Worm (Caenorhabditis elegans) whole organism, L4 larva: ENCODE measurements around the gene ergi-3.

ENCODE experiments used
- D1046.2 ChIP-seq: fragments of 200-800 bp; sonication (Bioruptor generic); IDR thresholded peaks from 2 replicates; pipeline ENCODE4 v1.3.6; 2022; ENCODE audit warnings: missing genetic modification characterization, missing compliant biosample characterization
- F26F4.8 ChIP-seq: fragments of 200-800 bp; sonication (Bioruptor generic); conservative IDR thresholded peaks from 2 replicates; pipeline ENCODE4 v1.3.6; 2022; ENCODE audit warnings: missing genetic modification characterization, missing compliant biosample characterization
- R02D3.7 ChIP-seq: fragments of 150-350 bp; sonication (generic microtip); optimal IDR thresholded peaks from 3 replicates; lab custom pipeline; 2014; ENCODE audit warnings: missing biosample characterization, missing genetic modification characterization
- T20F7.1 ChIP-seq: fragments of 200-800 bp; sonication (Bioruptor generic); optimal IDR thresholded peaks from 2 replicates; lab custom pipeline; 2018; ENCODE audit warnings: mild to moderate bottlenecking, missing genetic modification characterization, missing compliant biosample characterization
- ZK337.2 ChIP-seq: fragments of 200-800 bp; sonication (Bioruptor generic); IDR thresholded peaks from 2 replicates; pipeline ENCODE4 v1.3.6; 2022; ENCODE audit warnings: missing genetic modification reagents, missing genetic modification characterization, missing compliant biosample characterization
- aha-1 ChIP-seq: fragments of 150-350 bp; peaks from one replicate; lab custom pipeline; 2014; ENCODE audit warnings: missing biosample characterization, missing genetic modification characterization
- aly-2 ChIP-seq: sonication (generic microtip); optimal IDR thresholded peaks from 2 replicates; lab custom pipeline; 2018; ENCODE audit warnings: missing biosample characterization, missing genetic modification characterization
- ama-1 ChIP-seq: fragments of 150-350 bp; optimal IDR thresholded peaks from 2 replicates; lab custom pipeline; 2014; ENCODE audit warnings: inconsistent platforms, mixed read lengths
- arid-1 ChIP-seq: fragments of 200-800 bp; sonication (Bioruptor generic); conservative IDR thresholded peaks from 2 replicates; pipeline ENCODE4 v1.3.6; 2022; ENCODE audit warnings: missing genetic modification reagents, missing genetic modification characterization, missing compliant biosample characterization
- ceh-20 ChIP-seq: fragments of 200-800 bp; sonication (Bioruptor generic); IDR thresholded peaks from 2 replicates; pipeline ENCODE4 v1.3.6; 2022; ENCODE audit warnings: missing genetic modification reagents, missing genetic modification characterization, missing compliant biosample characterization
- ceh-62 ChIP-seq: sonication (generic microtip); optimal IDR thresholded peaks from 2 replicates; lab custom pipeline; 2017; ENCODE audit warnings: missing biosample characterization, missing genetic modification characterization
- ces-1 ChIP-seq: fragments of 150-350 bp; sonication (generic microtip); optimal IDR thresholded peaks from 4 replicates; lab custom pipeline; 2014; ENCODE audit warnings: missing biosample characterization, missing genetic modification reagents, missing genetic modification characterization
- ctbp-1 ChIP-seq: fragments of 200-800 bp; sonication (Bioruptor generic); IDR thresholded peaks from 2 replicates; pipeline ENCODE4 v1.3.6; 2022; ENCODE audit warnings: missing genetic modification reagents, missing genetic modification characterization, missing compliant biosample characterization
- daf-12 ChIP-seq: fragments of 150-350 bp; optimal IDR thresholded peaks from 2 replicates; lab custom pipeline; 2014; ENCODE audit warnings: missing biosample characterization, missing genetic modification reagents, missing genetic modification characterization
- daf-16 ChIP-seq, 3 experiments: sonication (generic microtip); optimal IDR thresholded peaks; 2 replicates each; lab custom pipeline; 2016 to 2017; ENCODE audit warnings: missing genetic modification characterization in 3 of 3, missing genetic modification reagents in 3 of 3, mild to moderate bottlenecking in 2 of 3, missing compliant biosample characterization in 2 of 3, missing biosample characterization in 1 of 3, moderate library complexity in 1 of 3
- dmd-8 ChIP-seq: fragments of 200-800 bp; sonication (Bioruptor generic); IDR thresholded peaks from 2 replicates; pipeline ENCODE4 v1.3.6; 2022; ENCODE audit warnings: missing genetic modification characterization, missing compliant biosample characterization
- dmd-9 ChIP-seq: fragments of 200-800 bp; sonication (Bioruptor generic); IDR thresholded peaks from 2 replicates; pipeline ENCODE4 v1.3.6; 2022; ENCODE audit warnings: missing genetic modification reagents, missing genetic modification characterization, missing compliant biosample characterization
- egl-27 ChIP-seq: sonication (generic microtip); optimal IDR thresholded peaks from 3 replicates; lab custom pipeline; 2017; ENCODE audit warnings: missing biosample characterization, missing genetic modification reagents, missing genetic modification characterization
- egl-43 ChIP-seq: fragments of 200-800 bp; sonication (Bioruptor generic); IDR thresholded peaks from 2 replicates; pipeline ENCODE4 v1.3.6; 2022; ENCODE audit warnings: missing genetic modification reagents, missing genetic modification characterization, missing compliant biosample characterization
- fkh-10 ChIP-seq: fragments of 150-350 bp; optimal IDR thresholded peaks from 2 replicates; lab custom pipeline; 2014; ENCODE audit warnings: missing biosample characterization, missing genetic modification reagents, missing genetic modification characterization
- fos-1 ChIP-seq: fragments of 150-350 bp; optimal IDR thresholded peaks from 2 replicates; lab custom pipeline; 2014; ENCODE audit warnings: missing biosample characterization, missing genetic modification characterization
- gei-8 ChIP-seq: fragments of 200-800 bp; sonication (Bioruptor generic); optimal IDR thresholded peaks from 2 replicates; lab custom pipeline; 2018; ENCODE audit warnings: mild to moderate bottlenecking, missing genetic modification characterization, missing compliant biosample characterization
- hlh-11 ChIP-seq: fragments of 200-800 bp; sonication (Bioruptor generic); optimal IDR thresholded peaks from 2 replicates; lab custom pipeline; 2018; ENCODE audit warnings: mild to moderate bottlenecking, missing genetic modification characterization, missing compliant biosample characterization
- lin-1 ChIP-seq: fragments of 200-800 bp; sonication (Bioruptor generic); IDR thresholded peaks from 2 replicates; pipeline ENCODE4 v1.3.6; 2022; ENCODE audit warnings: missing genetic modification reagents, missing genetic modification characterization, missing compliant biosample characterization
- lin-15B ChIP-seq: fragments of 150-350 bp; sonication (generic microtip); optimal IDR thresholded peaks from 3 replicates; lab custom pipeline; 2014; ENCODE audit warnings: missing biosample characterization, missing genetic modification characterization
- madf-9 ChIP-seq: fragments of 200-800 bp; sonication (Bioruptor generic); conservative IDR thresholded peaks from 2 replicates; pipeline ENCODE4 v1.3.6; 2022; ENCODE audit warnings: missing genetic modification reagents, missing genetic modification characterization, missing compliant biosample characterization
- mep-1 ChIP-seq: fragments of 150-350 bp; sonication (generic microtip); optimal IDR thresholded peaks from 3 replicates; lab custom pipeline; 2014; ENCODE audit warnings: missing biosample characterization, missing genetic modification characterization
- mxl-3 ChIP-seq: fragments of 200-800 bp; sonication (Bioruptor generic); optimal IDR thresholded peaks from 2 replicates; lab custom pipeline; 2018; ENCODE audit warnings: mild to moderate bottlenecking, missing genetic modification characterization, missing compliant biosample characterization
- nhr-102 ChIP-seq: sonication (generic microtip); optimal IDR thresholded peaks from 2 replicates; lab custom pipeline; 2016; ENCODE audit warnings: mild to moderate bottlenecking, missing genetic modification characterization, moderate library complexity, missing compliant biosample characterization
- nhr-11 ChIP-seq: fragments of 150-350 bp; optimal IDR thresholded peaks from 2 replicates; lab custom pipeline; 2014; ENCODE audit warnings: missing biosample characterization, missing genetic modification characterization
- nhr-237 ChIP-seq: sonication (generic microtip); optimal IDR thresholded peaks from 2 replicates; lab custom pipeline; 2017; ENCODE audit warnings: missing biosample characterization, missing genetic modification characterization
- nhr-41 ChIP-seq: fragments of 200-800 bp; sonication (Bioruptor generic); IDR thresholded peaks from 2 replicates; pipeline ENCODE4 v1.3.6; 2022; ENCODE audit warnings: missing genetic modification reagents, missing genetic modification characterization, missing compliant biosample characterization
- nhr-48 ChIP-seq: sonication (generic microtip); optimal IDR thresholded peaks from 2 replicates; lab custom pipeline; 2016; ENCODE audit warnings: mild to moderate bottlenecking, missing genetic modification characterization, missing compliant biosample characterization
- pha-4 ChIP-seq, 2 experiments: fragments of 150-350 bp in 1 of 2; fragments of 200-800 bp in 1 of 2; sonication (Bioruptor generic) in 1 of 2; IDR thresholded peaks in 1 of 2; optimal IDR thresholded peaks in 1 of 2; 2 replicates each; pipeline versions ENCODE4 v1.3.6 to Lab custom; 2014 to 2022; ENCODE audit warnings: missing genetic modification characterization in 2 of 2, missing genetic modification reagents in 2 of 2, missing biosample characterization in 1 of 2, missing compliant biosample characterization in 1 of 2
- rbr-2 ChIP-seq: sonication (generic microtip); optimal IDR thresholded peaks from 2 replicates; lab custom pipeline; 2016; ENCODE audit warnings: missing genotype, missing genetic modification characterization, missing compliant biosample characterization
- sdz-12 ChIP-seq: fragments of 200-800 bp; sonication (Bioruptor generic); optimal IDR thresholded peaks from 2 replicates; lab custom pipeline; 2018; ENCODE audit warnings: mild to moderate bottlenecking, missing genetic modification characterization, missing compliant biosample characterization
- skn-1 ChIP-seq: fragments of 150-350 bp; optimal IDR thresholded peaks from 2 replicates; lab custom pipeline; 2014; ENCODE audit warnings: missing biosample characterization, missing genetic modification characterization
- snpc-1.2 ChIP-seq: fragments of 200-800 bp; sonication (Bioruptor generic); IDR thresholded peaks from 2 replicates; pipeline ENCODE4 v1.3.6; 2022; ENCODE audit warnings: missing genetic modification reagents, missing genetic modification characterization, missing compliant biosample characterization
- spr-1 ChIP-seq: sonication (generic microtip); optimal IDR thresholded peaks from 2 replicates; lab custom pipeline; 2016; ENCODE audit warnings: mild to moderate bottlenecking, missing genetic modification characterization, missing compliant biosample characterization
- unc-62 ChIP-seq, 3 experiments: fragments of 150-350 bp in 1 of 3; sonication (generic microtip); optimal IDR thresholded peaks in 2 of 3; peaks in 1 of 3; 1 replicate in 1 of 3; 2 replicates in 2 of 3; lab custom pipeline; 2014 to 2017; ENCODE audit warnings: missing biosample characterization in 3 of 3, missing genetic modification characterization in 3 of 3, missing genetic modification reagents in 3 of 3, missing genotype in 1 of 3
- zag-1 ChIP-seq: fragments of 150-350 bp; optimal IDR thresholded peaks from 2 replicates; lab custom pipeline; 2014; ENCODE audit warnings: missing biosample characterization, missing genetic modification characterization
- zfp-3 ChIP-seq: fragments of 200-800 bp; sonication (Bioruptor generic); conservative IDR thresholded peaks from 2 replicates; pipeline ENCODE4 v1.3.6; 2022; ENCODE audit warnings: missing genetic modification reagents, missing genetic modification characterization, missing compliant biosample characterization
- zip-2 ChIP-seq: fragments of 150-350 bp; optimal IDR thresholded peaks from 2 replicates; lab custom pipeline; 2014; ENCODE audit warnings: missing biosample characterization, missing genetic modification characterization

ergi-3 gene

DNA sequence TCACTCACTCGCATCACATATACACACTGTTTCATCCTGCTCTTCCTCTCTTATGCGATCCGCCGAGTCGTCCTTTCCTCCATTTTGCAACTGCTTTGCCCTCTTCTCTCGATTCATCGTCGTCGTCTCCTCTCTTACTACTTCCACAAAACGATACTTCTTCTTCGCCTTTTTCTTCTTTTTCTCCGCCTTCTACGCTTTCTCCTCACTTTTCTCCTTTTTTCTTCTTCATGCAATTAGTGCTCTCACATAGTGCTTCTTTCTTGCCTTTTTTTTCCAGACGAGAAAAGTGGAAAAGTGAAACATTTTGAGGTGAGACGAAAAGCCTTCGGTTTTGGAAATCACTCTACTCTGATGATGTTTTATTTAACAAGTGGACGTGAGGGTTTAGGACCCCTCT, 43.0 kb upstream of the ergi-3 start:
- TF ChIP-seq pha-4 (GFP tag; IDR thresholded peaks at IDR 0.05; lab: Robert Waterston, UW) (no peak), pha-4 (tag; optimal IDR thresholded peaks at IDR 0.05; lab: Kevin White, UChicago) (no peak), unc-62 (GFP tag; optimal IDR thresholded peaks at IDR 0.05 in 1 of 2; lab: Kevin White, UChicago) (peak in 1 of 2 experiments; percentile 44), unc-62 (tag; optimal IDR thresholded peaks at IDR 0.05; lab: Kevin White, UChicago) (no peak), lin-15B (tag; lab: Kevin White, UChicago) (no peak), R02D3.7 (tag; lab: Kevin White, UChicago) (no peak), nhr-11 (no peak), skn-1 (tag; lab: Kevin White, UChicago) (no peak), dmd-9 (GFP tag; lab: Robert Waterston, UW) (no peak), fkh-10 (GFP tag; lab: Kevin White, UChicago) (peak; percentile 58), zfp-3 (GFP tag; lab: Robert Waterston, UW) (no peak), mep-1 (tag; lab: Kevin White, UChicago) (peak; percentile 16), egl-27 (no peak), ceh-20 (GFP tag; lab: Robert Waterston, UW) (no peak)
- TF ChIP-seq, all 104 proteins: peak for 3

DNA sequence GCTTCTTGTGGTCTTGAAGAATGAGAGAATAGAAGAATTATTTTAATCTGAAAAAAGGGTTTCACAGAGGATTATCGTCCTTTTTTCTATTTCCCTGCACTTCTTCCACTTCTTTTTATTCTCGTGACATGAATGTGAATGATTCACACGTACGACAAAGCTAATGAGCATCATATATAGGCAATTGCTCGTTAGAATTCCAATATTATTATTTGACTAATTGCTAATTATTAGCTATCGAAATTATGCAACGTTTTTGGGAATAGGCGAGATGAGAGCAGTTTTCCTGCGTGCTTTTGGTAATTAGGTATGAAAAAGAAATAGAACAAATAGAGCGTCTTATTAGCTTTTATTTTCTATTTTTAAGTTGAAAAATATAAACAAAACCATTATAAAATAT, 41.2 kb upstream of the ergi-3 start:
- TF ChIP-seq zag-1 (tag; lab: Kevin White, UChicago) (no peak), unc-62 (GFP tag; optimal IDR thresholded peaks at IDR 0.05 in 1 of 2; lab: Kevin White, UChicago) (peak in 1 of 2 experiments; percentile 29), unc-62 (tag; optimal IDR thresholded peaks at IDR 0.05; lab: Kevin White, UChicago) (no peak)
- TF ChIP-seq, all 104 proteins: peak for 1

DNA sequence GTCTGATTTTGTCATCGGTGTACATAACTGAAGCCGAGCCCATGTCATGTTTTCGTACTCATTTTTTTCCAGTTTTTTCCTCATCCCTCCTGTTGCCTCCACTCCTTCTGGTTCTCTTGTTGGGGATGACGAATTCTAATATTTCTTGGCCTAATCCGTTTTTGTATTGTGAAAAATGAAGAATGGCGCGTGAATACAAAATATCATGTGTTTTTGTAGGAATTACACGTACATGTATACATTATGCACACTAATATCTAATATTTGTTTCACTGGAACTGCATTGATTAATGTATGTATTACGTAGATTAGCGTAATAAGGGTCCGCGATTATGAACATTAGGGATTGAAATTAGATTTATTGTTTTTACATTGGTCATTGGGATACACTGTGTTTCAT, 39.1 kb upstream of the ergi-3 start:
- no peak for TF ChIP-seq ceh-62 (tag; lab: Kevin White, UChicago)
- no peak for TF ChIP-seq lin-1 (GFP tag; lab: Robert Waterston, UW)
- TF ChIP-seq nhr-41 (GFP tag; lab: Robert Waterston, UW), result no peak
- TF ChIP-seq skn-1 (tag; lab: Kevin White, UChicago), result no peak
- TF ChIP-seq dmd-8 (GFP tag; lab: Robert Waterston, UW), result no peak
- TF ChIP-seq nhr-237 (tag; lab: Kevin White, UChicago), result no peak
- no peak for TF ChIP-seq F26F4.8 (GFP tag; lab: Robert Waterston, UW)
- no peak for TF ChIP-seq daf-12 (tag; lab: Kevin White, UChicago)

DNA sequence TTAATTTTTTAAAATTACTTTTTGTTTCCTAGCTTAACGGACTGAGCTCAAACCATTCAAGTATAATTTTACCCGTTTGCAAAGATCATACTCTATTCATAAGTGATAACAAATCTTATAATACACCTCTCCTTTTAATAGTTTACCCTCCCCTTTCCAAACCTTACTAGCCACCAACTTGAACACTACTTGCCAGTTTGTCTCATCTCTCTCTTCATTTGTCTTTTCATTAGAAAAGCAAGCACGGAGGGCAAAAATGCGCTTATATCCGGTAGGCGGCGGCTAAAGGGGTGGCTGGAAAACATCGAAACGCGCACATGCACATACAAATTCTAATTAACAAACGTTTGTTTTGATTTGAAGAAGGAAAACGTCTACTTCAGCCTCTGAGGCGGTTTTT, 38.4 kb upstream of the ergi-3 start:
- TF ChIP-seq nhr-48 (no peak), aha-1 (tag; lab: Kevin White, UChicago) (peak; percentile 58)

DNA sequence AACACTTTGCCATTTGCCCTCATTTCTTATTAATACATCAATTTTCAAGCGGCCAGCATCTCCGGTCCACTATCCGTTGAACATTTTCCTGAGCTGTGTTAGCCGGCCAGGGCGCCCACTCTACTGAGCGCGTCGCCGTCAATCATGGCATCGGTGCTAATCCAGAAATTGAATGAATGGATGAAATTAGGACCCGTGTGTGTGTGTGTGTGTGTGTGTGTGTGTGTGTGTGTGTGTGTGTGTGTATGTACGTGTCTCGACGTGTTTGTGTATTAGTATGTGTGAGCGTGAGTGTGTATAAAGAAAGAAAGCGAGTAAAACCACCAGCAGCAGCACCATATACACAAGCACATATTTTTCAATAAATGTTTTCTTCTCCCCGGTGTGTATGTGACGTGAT, 36.6 kb upstream of the ergi-3 start:
- TF ChIP-seq nhr-102 (tag; lab: Kevin White, UChicago) (no peak), daf-16 (GFP tag; optimal IDR thresholded peaks at IDR 0.05; lab: Kevin White, UChicago) (peak in 1 of 2 experiments; percentile 4), daf-16 (tag; optimal IDR thresholded peaks at IDR 0.05; lab: Kevin White, UChicago) (no peak), arid-1 (GFP tag; lab: Robert Waterston, UW) (no peak), ctbp-1 (GFP tag; lab: Robert Waterston, UW) (0 out of 2 replicates have a peak, but pooled peaks have one; percentile 19), gei-8 (no peak), dmd-8 (GFP tag; lab: Robert Waterston, UW) (no peak), T20F7.1 (GFP tag; lab: Kevin White, UChicago) (no peak), lin-15B (tag; lab: Kevin White, UChicago) (no peak), madf-9 (GFP tag; lab: Robert Waterston, UW) (no peak), zag-1 (tag; lab: Kevin White, UChicago) (no peak), ZK337.2 (GFP tag; lab: Robert Waterston, UW) (no peak), rbr-2 (tag; lab: Kevin White, UChicago) (peak; percentile 33), fos-1 (tag; lab: Kevin White, UChicago) (no peak), ama-1 (lab: Kevin White, UChicago) (no peak), ces-1 (no peak), zip-2 (no peak), hlh-11 (tag; lab: Kevin White, UChicago) (no peak), aly-2 (tag; lab: Kevin White, UChicago) (no peak), mxl-3 (GFP tag; lab: Kevin White, UChicago) (no peak), egl-43 (GFP tag; lab: Robert Waterston, UW) (no peak), mep-1 (tag; lab: Kevin White, UChicago) (no peak), snpc-1.2 (GFP tag; lab: Robert Waterston, UW) (0 out of 2 replicates have a peak, but pooled peaks have one; percentile 12), spr-1 (tag; lab: Kevin White, UChicago) (no peak), sdz-12 (GFP tag; lab: Kevin White, UChicago) (no peak), D1046.2 (no peak)
